Fruit fly (Drosophila melanogaster) whole organism, embryonic: ENCODE results near the gene Ac76E.

Experiments used
- CG10209 ChIP-seq: fragments of 200-800 bp; sonication (Bioruptor generic); optimal IDR thresholded peaks from 3 replicates; lab custom pipeline; 2017; ENCODE audit warnings: missing biosample characterization, mild to moderate bottlenecking, missing genetic modification characterization, missing genetic modification reagents
- CG12769 ChIP-seq: fragments of 200-800 bp; sonication (Bioruptor generic); optimal IDR thresholded peaks from 2 replicates; lab custom pipeline; 2019; ENCODE audit warnings: missing biosample characterization, mild to moderate bottlenecking, missing genetic modification characterization, moderate library complexity
- CG12942 ChIP-seq: fragments of 200-800 bp; sonication (Bioruptor generic); optimal IDR thresholded peaks from 3 replicates; lab custom pipeline; 2016; ENCODE audit warnings: missing biosample characterization, missing genetic modification characterization
- CG15479 ChIP-seq: fragments of 200-800 bp; sonication (Bioruptor generic); optimal IDR thresholded peaks from 3 replicates; lab custom pipeline; 2019; ENCODE audit warnings: missing biosample characterization, mild to moderate bottlenecking, missing genetic modification characterization, moderate library complexity
- CG17802 ChIP-seq: fragments of 200-800 bp; sonication (Bioruptor generic); optimal IDR thresholded peaks from 2 replicates; lab custom pipeline; 2018; ENCODE audit warnings: missing biosample characterization, mild to moderate bottlenecking, missing genetic modification characterization, moderate library complexity
- CG2120 ChIP-seq: fragments of 200-800 bp; sonication (Bioruptor generic); optimal IDR thresholded peaks from 3 replicates; lab custom pipeline; 2016; ENCODE audit warnings: missing biosample characterization, missing genetic modification characterization
- CG2129 ChIP-seq: fragments of 200-800 bp; sonication (Bioruptor generic); IDR thresholded peaks from 2 replicates; pipeline ENCODE4 v1.3.6; 2022; ENCODE audit warnings: missing biosample characterization, missing genetic modification characterization; ENCODE audit not compliant: partially characterized antibody
- CG2199 ChIP-seq: fragments of 200-800 bp; sonication (Bioruptor generic); IDR thresholded peaks from 3 replicates; pipeline ENCODE4 v1.3.6; 2022; ENCODE audit warnings: missing biosample characterization, missing genetic modification characterization
- CG31224 ChIP-seq: fragments of 200-800 bp; sonication (Bioruptor generic); IDR thresholded peaks from 2 replicates; pipeline ENCODE4 v1.3.6; 2022; ENCODE audit warnings: missing biosample characterization, missing genetic modification characterization
- CG31441 ChIP-seq: fragments of 200-800 bp; sonication (Bioruptor generic); IDR thresholded peaks from 2 replicates; pipeline ENCODE4 v1.3.6; 2022; ENCODE audit warnings: missing biosample characterization, missing genetic modification characterization
- CG34224 ChIP-seq: fragments of 200-800 bp; sonication (Bioruptor generic); IDR thresholded peaks from 3 replicates; pipeline ENCODE4 v1.3.6; 2022; ENCODE audit warnings: missing biosample characterization, missing genetic modification characterization; ENCODE audit not compliant: partially characterized antibody
- CG34376 ChIP-seq: fragments of 200-800 bp; sonication (Bioruptor generic); optimal IDR thresholded peaks from 2 replicates; lab custom pipeline; 2018; ENCODE audit warnings: missing biosample characterization, mild to moderate bottlenecking, missing genetic modification characterization
- CG4282 ChIP-seq: fragments of 200-800 bp; sonication (Bioruptor generic); optimal IDR thresholded peaks from 2 replicates; lab custom pipeline; 2016; ENCODE audit warnings: missing biosample characterization, missing genetic modification characterization
- CG43689 ChIP-seq: fragments of 200-800 bp; sonication (Bioruptor generic); IDR thresholded peaks from 2 replicates; pipeline ENCODE4 v1.3.6; 2022; ENCODE audit warnings: missing biosample characterization, missing genetic modification characterization
- CG4404 ChIP-seq: fragments of 200-800 bp; sonication (Bioruptor generic); IDR thresholded peaks from 2 replicates; pipeline ENCODE4 v1.3.6; 2022; ENCODE audit warnings: missing biosample characterization, missing genetic modification characterization
- CG6175 ChIP-seq: fragments of 200-800 bp; sonication (Bioruptor generic); IDR thresholded peaks from 3 replicates; pipeline ENCODE4 v1.3.6; 2022; ENCODE audit warnings: missing biosample characterization, missing genetic modification characterization
- CG6654 ChIP-seq: fragments of 200-800 bp; sonication (Bioruptor generic); optimal IDR thresholded peaks from 2 replicates; lab custom pipeline; 2017; ENCODE audit warnings: missing biosample characterization, mild to moderate bottlenecking, missing genetic modification characterization
- CG6854 ChIP-seq: fragments of 200-800 bp; sonication (Bioruptor generic); optimal IDR thresholded peaks from 3 replicates; lab custom pipeline; 2017; ENCODE audit warnings: missing biosample characterization, mild to moderate bottlenecking, missing genetic modification characterization
- CG8089 ChIP-seq: fragments of 200-800 bp; sonication (Bioruptor generic); optimal IDR thresholded peaks from 3 replicates; lab custom pipeline; 2016; ENCODE audit warnings: missing biosample characterization, missing genetic modification characterization
- Deaf1 ChIP-seq: fragments of 200-800 bp; optimal IDR thresholded peaks from 3 replicates; lab custom pipeline; 2019; ENCODE audit warnings: missing biosample characterization, mild to moderate bottlenecking, missing genetic modification characterization, moderate library complexity
- Doc2 ChIP-seq: fragments of 200-800 bp; sonication (Bioruptor generic); IDR thresholded peaks from 2 replicates; pipeline ENCODE4 v1.3.6; 2022; ENCODE audit warnings: missing biosample characterization, missing genetic modification characterization
- Eip74EF ChIP-seq, 2 experiments: fragments of 200-800 bp in 1 of 2; fragments of >200 bp in 1 of 2; sonication (Bioruptor generic) in 1 of 2; optimal IDR thresholded peaks; 2 replicates each; lab custom pipeline; 2017 to 2019; ENCODE audit warnings: missing biosample characterization in 2 of 2, missing genetic modification characterization in 2 of 2, mild to moderate bottlenecking in 1 of 2, moderate library complexity in 1 of 2
- Fer3 ChIP-seq: fragments of 200-800 bp; sonication (Bioruptor generic); optimal IDR thresholded peaks from 2 replicates; lab custom pipeline; 2018; ENCODE audit warnings: missing biosample characterization, mild to moderate bottlenecking, missing genetic modification characterization, moderate library complexity
- HLH54F ChIP-seq: fragments of 200-800 bp; sonication (Bioruptor generic); optimal IDR thresholded peaks from 3 replicates; lab custom pipeline; 2016; ENCODE audit warnings: missing biosample characterization, missing genetic modification characterization
- Hr39 ChIP-seq: fragments of >200 bp; optimal IDR thresholded peaks from 2 replicates; lab custom pipeline; 2017
- Mes4 ChIP-seq: fragments of 200-800 bp; sonication (Bioruptor generic); optimal IDR thresholded peaks from 2 replicates; lab custom pipeline; 2016; ENCODE audit warnings: missing biosample characterization, missing genetic modification characterization
- Nf-YC ChIP-seq: fragments of 200-800 bp; optimal IDR thresholded peaks from 3 replicates; lab custom pipeline; 2019; ENCODE audit warnings: missing biosample characterization, mild to moderate bottlenecking, missing genetic modification characterization, moderate library complexity
- Pdp1 ChIP-seq, 2 experiments: fragments of 200-800 bp; sonication (Bioruptor generic); optimal IDR thresholded peaks; 3 replicates each; lab custom pipeline; 2016; ENCODE audit warnings: missing biosample characterization in 2 of 2, missing genetic modification characterization in 2 of 2, mild to moderate bottlenecking in 1 of 2, moderate library complexity in 1 of 2
- Sry-δ ChIP-seq: fragments of 200-800 bp; sonication (Bioruptor generic); optimal IDR thresholded peaks from 2 replicates; lab custom pipeline; 2016; ENCODE audit warnings: missing biosample characterization, missing genetic modification characterization
- cato ChIP-seq: fragments of 200-800 bp; sonication (Bioruptor generic); optimal IDR thresholded peaks from 2 replicates; lab custom pipeline; 2016; ENCODE audit warnings: missing biosample characterization, missing genetic modification characterization, borderline replicate concordance
- cg ChIP-seq: fragments of 200-800 bp; sonication (Bioruptor generic); optimal IDR thresholded peaks from 3 replicates; lab custom pipeline; 2019; ENCODE audit warnings: missing biosample characterization, mild to moderate bottlenecking, missing genetic modification characterization, moderate library complexity
- ci ChIP-seq: fragments of 200-800 bp; sonication (Bioruptor generic); IDR thresholded peaks from 3 replicates; pipeline ENCODE4 v1.3.6; 2022; ENCODE audit warnings: missing biosample characterization, missing genetic modification characterization
- crp ChIP-seq, 2 experiments: fragments of 200-800 bp; sonication (Bioruptor generic); optimal IDR thresholded peaks; 2 replicates in 1 of 2; 3 replicates in 1 of 2; lab custom pipeline; 2017; ENCODE audit warnings: missing biosample characterization in 2 of 2, missing genetic modification characterization in 2 of 2, mild to moderate bottlenecking in 1 of 2, moderate library complexity in 1 of 2
- cwo ChIP-seq: fragments of 200-800 bp; sonication (Bioruptor generic); optimal IDR thresholded peaks from 3 replicates; lab custom pipeline; 2017; ENCODE audit warnings: missing biosample characterization, missing genetic modification characterization, mild to moderate bottlenecking, moderate library complexity, missing genetic modification reagents
- dmrt99B ChIP-seq: fragments of 200-800 bp; sonication (Bioruptor generic); optimal IDR thresholded peaks from 2 replicates; lab custom pipeline; 2018; ENCODE audit warnings: missing biosample characterization, mild to moderate bottlenecking, missing genetic modification characterization, moderate library complexity
- dysf ChIP-seq: fragments of 200-800 bp; sonication (Bioruptor generic); IDR thresholded peaks from 3 replicates; pipeline ENCODE4 v1.3.6; 2022; ENCODE audit warnings: missing biosample characterization, missing genetic modification characterization
- ftz-f1 ChIP-seq: fragments of 200-800 bp; sonication (Bioruptor generic); optimal IDR thresholded peaks from 2 replicates; lab custom pipeline; 2016; ENCODE audit warnings: missing biosample characterization, missing genetic modification characterization
- jing ChIP-seq: fragments of 200-800 bp; sonication (Bioruptor generic); optimal IDR thresholded peaks from 2 replicates; lab custom pipeline; 2018; ENCODE audit warnings: missing biosample characterization, mild to moderate bottlenecking, missing genetic modification characterization
- knrl ChIP-seq: fragments of 200-800 bp; sonication (Bioruptor generic); IDR thresholded peaks from 3 replicates; pipeline ENCODE4 v1.3.6; 2022; ENCODE audit warnings: missing biosample characterization, missing genetic modification characterization; ENCODE audit not compliant: partially characterized antibody
- mirr ChIP-seq: fragments of 200-800 bp; sonication (Bioruptor generic); optimal IDR thresholded peaks from 3 replicates; lab custom pipeline; 2018; ENCODE audit warnings: missing biosample characterization, mild to moderate bottlenecking, missing genetic modification characterization
- p53 ChIP-seq: fragments of 200-800 bp; sonication (Bioruptor generic); optimal IDR thresholded peaks from 2 replicates; lab custom pipeline; 2016; ENCODE audit warnings: missing biosample characterization, missing genetic modification characterization
- rib ChIP-seq: fragments of 200-800 bp; sonication (Bioruptor generic); IDR thresholded peaks from 2 replicates; pipeline ENCODE4 v1.3.6; 2022; ENCODE audit warnings: missing biosample characterization, missing genetic modification characterization
- sqz ChIP-seq: fragments of 200-800 bp; sonication (Bioruptor generic); optimal IDR thresholded peaks from 3 replicates; lab custom pipeline; 2018; ENCODE audit warnings: missing biosample characterization, mild to moderate bottlenecking, missing genetic modification characterization
- tin ChIP-seq: fragments of 200-800 bp; sonication (Bioruptor generic); optimal IDR thresholded peaks from 3 replicates; lab custom pipeline; 2016; ENCODE audit warnings: missing biosample characterization, missing genetic modification characterization
- vvl ChIP-seq: fragments of 200-800 bp; sonication (Bioruptor generic); IDR thresholded peaks from 2 replicates; pipeline ENCODE4 v1.3.6; 2022; ENCODE audit warnings: missing biosample characterization, missing genetic modification characterization
- z ChIP-seq: fragments of 200-800 bp; sonication (Bioruptor generic); IDR thresholded peaks from 3 replicates; pipeline ENCODE4 v1.3.6; 2022; ENCODE audit warnings: missing biosample characterization, missing genetic modification characterization
- zen ChIP-seq: fragments of 200-800 bp; sonication (Bioruptor generic); optimal IDR thresholded peaks from 3 replicates; lab custom pipeline; 2018; ENCODE audit warnings: missing biosample characterization, mild to moderate bottlenecking, missing genetic modification characterization, moderate library complexity
- zfh1 ChIP-seq: fragments of 200-800 bp; sonication (Bioruptor generic); IDR thresholded peaks from 3 replicates; pipeline ENCODE4 v1.3.6; 2022; ENCODE audit warnings: missing biosample characterization, missing genetic modification characterization

Gene Ac76E

dm6 chr3L:19900184-19901089 is 38.6 kb upstream of the Ac76E start (continued):
- TF ChIP-seq ci (GFP tag; lab: Robert Waterston, UW) (0 out of 3 replicates have a peak, but pooled peaks have one; percentile 24), p53 (GFP tag; lab: Kevin White, UChicago) (no peak), CG31441 (no peak; the same call in 1 of the 2 replicates), Pdp1 (GFP tag; optimal IDR thresholded peaks at IDR 0.05; lab: Kevin White, UChicago) (peak in 1 of 2 experiments; percentile 9), CG34224 (GFP tag; lab: Robert Waterston, UW) (peak; percentile 34; the same call in 2 of the 3 replicates), CG2199 (GFP tag; lab: Robert Waterston, UW) (peak; percentile 71; the same call in 2 of the 3 replicates), crp (GFP tag; optimal IDR thresholded peaks at IDR 0.05; lab: Kevin White, UChicago) (no peak), cato (no peak), cg (peak; percentile 5), knrl (GFP tag; lab: Robert Waterston, UW) (no peak), HLH54F (GFP tag; lab: Kevin White, UChicago) (no peak), CG15479 (no peak), CG2129 (GFP tag; lab: Robert Waterston, UW) (no peak), CG12942 (no peak), CG2120 (GFP tag; lab: Kevin White, UChicago) (peak; percentile 25), CG17802 (tag; lab: Kevin White, UChicago) (no peak), CG6654 (no peak), zfh1 (GFP tag; lab: Robert Waterston, UW) (no peak), z (GFP tag; lab: Robert Waterston, UW) (no peak), CG10209 (GFP tag; lab: Kevin White, UChicago) (no peak), CG4404 (GFP tag; lab: Robert Waterston, UW) (no peak), CG43689 (GFP tag; lab: Robert Waterston, UW) (no peak), CG31224 (GFP tag; lab: Robert Waterston, UW) (no peak), Eip74EF (GFP tag; optimal IDR thresholded peaks at IDR 0.05; lab: Kevin White, UChicago) (no peak), CG6854 (GFP tag; lab: Kevin White, UChicago) (no peak), dmrt99B (tag; lab: Kevin White, UChicago) (no peak), Mes4 (GFP tag; lab: Kevin White, UChicago) (no peak), dysf (GFP tag; lab: Robert Waterston, UW) (no peak), Fer3 (tag; lab: Kevin White, UChicago) (no peak)

dm6 chr3L:19901486-19902255 is 37.4 kb upstream of the Ac76E start:
- TF ChIP-seq Doc2 = no peak
- peak; percentile 90 for TF ChIP-seq mirr (GFP tag; lab: Kevin White, UChicago)
- TF ChIP-seq CG12769 (tag; lab: Kevin White, UChicago) = peak; percentile 16
- peak; percentile 30 for TF ChIP-seq Deaf1 (tag; lab: Kevin White, UChicago)
- TF ChIP-seq rib (GFP tag; lab: Robert Waterston, UW) = no peak
- TF ChIP-seq CG8089 = no peak
- no peak for TF ChIP-seq Nf-YC (tag; lab: Kevin White, UChicago)
- no peak for TF ChIP-seq Sry-δ
- 0 out of 2 replicates have a peak, but pooled peaks have one; percentile 28 for TF ChIP-seq vvl (GFP tag; lab: Robert Waterston, UW)
- no peak for TF ChIP-seq CG4282 (GFP tag; lab: Kevin White, UChicago)
- TF ChIP-seq jing (GFP tag; lab: Kevin White, UChicago) = no peak
- peak; percentile 40 for TF ChIP-seq sqz (GFP tag; lab: Kevin White, UChicago)
- no peak for TF ChIP-seq CG6175
- no peak for TF ChIP-seq tin (GFP tag; lab: Kevin White, UChicago)
- TF ChIP-seq ftz-f1 = no peak
- TF ChIP-seq zen (tag; lab: Kevin White, UChicago) = no peak
- TF ChIP-seq CG34376 = peak; percentile 84
- TF ChIP-seq Hr39 (lab: Kevin White, UChicago) = no peak
- TF ChIP-seq cwo = peak; percentile 82
